Worm (Caenorhabditis elegans): ENCODE results near the gene lec-4.

lec-4 gene

ce11 chrIII:3786427-3786935 lies 13.4 kb upstream of the lec-4 start, which contains the start of gene acy-3:
TSS of gene acy-3 (minus strand) at chrIII:3786477.
- TF ChIP-seq nfya-1 (tag; optimal IDR thresholded peaks at IDR 0.05), result peak; percentile 47
- peak; percentile 13 for TF ChIP-seq ceh-2 (tag; optimal IDR thresholded peaks at IDR 0.05)
- peak; percentile 64 for TF ChIP-seq ref-2 (tag; optimal IDR thresholded peaks at IDR 0.05)
- peak; percentile 13 for TF ChIP-seq hlh-30 (tag; optimal IDR thresholded peaks at IDR 0.05; ENCODE audit: insufficient read depth)
- peak; percentile 40 for TF ChIP-seq ceh-34 (tag; optimal IDR thresholded peaks at IDR 0.05)
- TF ChIP-seq tbx-2 (tag; optimal IDR thresholded peaks at IDR 0.05), result peak; percentile 44
- TF ChIP-seq pax-1 (tag; optimal IDR thresholded peaks at IDR 0.05), result no peak
- peak; percentile 70 for TF ChIP-seq F13H6.1 (tag; optimal IDR thresholded peaks at IDR 0.05)
- TF ChIP-seq ceh-31 (tag; optimal IDR thresholded peaks at IDR 0.05), result peak; percentile 32
- TF ChIP-seq ceh-24 (tag; optimal IDR thresholded peaks at IDR 0.05), result no peak
- no peak for TF ChIP-seq sdc-2 (tag; optimal IDR thresholded peaks at IDR 0.05)
- TF ChIP-seq pag-3 (tag; optimal IDR thresholded peaks at IDR 0.05; ENCODE audit: borderline replicate concordance), result no peak
- TF ChIP-seq lin-11 (tag; optimal IDR thresholded peaks at IDR 0.05), result no peak
- peak; percentile 7 for TF ChIP-seq che-1 (tag; optimal IDR thresholded peaks at IDR 0.05)
- peak; percentile 60 for TF ChIP-seq unc-55 (GFP tag; optimal IDR thresholded peaks at IDR 0.05)
- peak; percentile 3 for TF ChIP-seq gmeb-2 (tag; optimal IDR thresholded peaks at IDR 0.05)
- peak; percentile 73 for TF ChIP-seq rnt-1 (tag; optimal IDR thresholded peaks at IDR 0.05)
- peak; percentile 56 for TF ChIP-seq ceh-18 (tag; optimal IDR thresholded peaks at IDR 0.05)

- TF ChIP-seq T23F11.4 (GFP tag; optimal IDR thresholded peaks at IDR 0.05) (no peak), elt-2 (tag; optimal IDR thresholded peaks at IDR 0.05) (peak; percentile 41)
Observed at ce11 chrIII:3785094-3785493, 12.0 kb upstream of the lec-4 start.

ce11 chrIII:3783914-3784313 lies 10.8 kb upstream of the lec-4 start:
- TF ChIP-seq unc-55 (GFP tag; optimal IDR thresholded peaks at IDR 0.05) (peak; percentile 37), ceh-45 (GFP tag; IDR thresholded peaks at IDR 0.05) (no peak)

- TF ChIP-seq elt-2 (tag; optimal IDR thresholded peaks at IDR 0.05) (no peak), nhr-232 (tag; optimal IDR thresholded peaks at IDR 0.05) (no peak), unc-55 (GFP tag; optimal IDR thresholded peaks at IDR 0.05) (peak; percentile 59), ceh-18 (tag; optimal IDR thresholded peaks at IDR 0.05) (peak; percentile 74), T23F11.4 (GFP tag; optimal IDR thresholded peaks at IDR 0.05) (no peak), ceh-30 (tag; optimal IDR thresholded peaks at IDR 0.05) (no peak), npax-4 (tag; optimal IDR thresholded peaks at IDR 0.05) (no peak), nfya-1 (tag; optimal IDR thresholded peaks at IDR 0.05) (peak; percentile 13), ceh-9 (tag; optimal IDR thresholded peaks at IDR 0.05) (no peak), pat-9 (tag; optimal IDR thresholded peaks at IDR 0.05) (no peak), tbx-2 (tag; optimal IDR thresholded peaks at IDR 0.05) (no peak), ceh-2 (tag; optimal IDR thresholded peaks at IDR 0.05) (no peak), rnt-1 (tag; optimal IDR thresholded peaks at IDR 0.05) (peak; percentile 28)
Observed at ce11 chrIII:3782853-3783252, 9.7 kb upstream of the lec-4 start.

ce11 chrIII:3781827-3782226 lies 8.7 kb upstream of the lec-4 start:
- TF ChIP-seq pat-9 (tag; optimal IDR thresholded peaks at IDR 0.05) (no peak), dmd-4 (tag; optimal IDR thresholded peaks at IDR 0.05; ENCODE audit: borderline replicate concordance) (no peak), ceh-22 (tag; optimal IDR thresholded peaks at IDR 0.05) (no peak), rnt-1 (tag; optimal IDR thresholded peaks at IDR 0.05) (peak; percentile 34), zip-5 (tag; optimal IDR thresholded peaks at IDR 0.05) (no peak), dve-1 (tag; optimal IDR thresholded peaks at IDR 0.05) (no peak)

DNA sequence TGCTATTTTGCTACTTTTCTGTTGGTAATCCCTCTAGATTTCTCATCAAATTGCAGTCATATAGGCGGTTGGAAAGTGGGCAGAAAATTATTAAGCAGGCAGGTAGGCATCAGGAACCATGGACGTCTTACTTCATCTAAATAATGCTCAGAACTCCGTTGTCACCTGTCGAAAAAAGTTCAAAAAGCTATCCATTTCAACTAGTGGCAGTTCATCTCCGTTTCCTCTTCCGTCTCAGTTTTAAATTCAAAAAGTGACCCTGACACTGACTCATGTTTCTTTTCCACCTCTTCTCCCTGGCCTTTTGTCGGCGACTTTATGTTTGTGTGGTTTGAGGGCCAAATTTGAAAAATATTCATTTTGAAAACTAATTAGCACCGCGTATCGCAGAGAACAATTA lies 1.4 kb upstream of the lec-4 start:
- TF ChIP-seq ref-2 (tag; optimal IDR thresholded peaks at IDR 0.05) (peak; percentile 4), ceh-2 (tag; optimal IDR thresholded peaks at IDR 0.05) (no peak)
